Fruit fly (Drosophila melanogaster): ENCODE measurements around the gene CG10581.
A peak's percentile ranks its signal among the peaks of the same experiment; 100 is the strongest.

Gene CG10581

DNA sequence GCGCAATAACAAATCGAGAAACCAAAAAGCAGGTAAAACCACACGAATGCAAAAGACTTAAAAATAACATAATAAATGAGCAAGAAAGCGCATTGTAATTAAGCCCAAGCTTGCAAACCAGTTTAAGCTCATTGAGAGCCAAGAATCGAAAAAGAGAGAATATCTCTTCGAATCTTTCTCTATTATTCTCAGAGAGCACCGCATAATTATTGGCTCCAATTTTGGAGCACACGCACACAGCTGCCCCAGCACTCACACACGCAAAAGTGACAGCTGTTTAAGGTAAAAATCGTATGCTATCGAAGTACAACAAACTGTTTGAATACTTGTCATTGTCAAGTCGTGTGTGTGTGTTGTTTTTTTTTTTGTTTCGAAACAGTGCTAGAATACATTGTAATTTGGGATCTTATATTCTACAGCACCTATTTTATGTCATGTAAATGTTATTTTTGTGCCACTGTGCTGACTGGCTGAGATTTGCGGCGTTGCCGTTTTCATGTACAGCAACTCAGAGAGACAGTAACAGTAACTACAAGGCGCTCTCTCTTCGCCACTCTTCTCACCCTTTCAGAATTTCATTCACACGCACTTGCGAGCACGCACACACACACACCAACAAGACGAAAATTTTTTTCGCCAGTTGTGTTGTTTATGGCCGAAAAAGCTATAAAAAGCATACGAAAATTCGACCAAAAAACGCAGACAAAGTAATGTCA, 24.4 kb downstream of the CG10581 start (continued):
- TF ChIP-seq CG6163 (GFP tag; IDR thresholded peaks at IDR 0.05), result peak; percentile 91
- TF ChIP-seq CG7368 (GFP tag; optimal IDR thresholded peaks at IDR 0.05), result peak; percentile 60
- peak; percentile 80 for TF ChIP-seq CG31627 (GFP tag; optimal IDR thresholded peaks at IDR 0.05)
- peak; percentile 68 for TF ChIP-seq Lpt (GFP tag; optimal IDR thresholded peaks at IDR 0.05)
- no peak for TF ChIP-seq Hr38 (GFP tag; optimal IDR thresholded peaks at IDR 0.05)
- TF ChIP-seq fkh (GFP tag; optimal IDR thresholded peaks at IDR 0.05), result no peak
- peak; percentile 78 for TF ChIP-seq vri (GFP tag; optimal IDR thresholded peaks at IDR 0.05)
- TF ChIP-seq Gug (GFP tag; IDR thresholded peaks at IDR 0.05), result peak; percentile 61
- TF ChIP-seq CG8119 (GFP tag; IDR thresholded peaks at IDR 0.05), result peak; percentile 82; the same call in 2 of the 3 replicates
- no peak for TF ChIP-seq CG6854 (GFP tag; optimal IDR thresholded peaks at IDR 0.05)
- peak; percentile 69 for TF ChIP-seq Hr4 (GFP tag; optimal IDR thresholded peaks at IDR 0.05)
- peak; percentile 73 for TF ChIP-seq CG32006 (GFP tag; optimal IDR thresholded peaks at IDR 0.05)
- peak; percentile 62 for TF ChIP-seq CG11902 (GFP tag; optimal IDR thresholded peaks at IDR 0.05)
- peak; percentile 35 for TF ChIP-seq CG6808 (GFP tag; optimal IDR thresholded peaks at IDR 0.05)
- TF ChIP-seq dsx (GFP tag; optimal IDR thresholded peaks at IDR 0.05; ENCODE audit: poor library complexity, severe bottlenecking), result peak; percentile 76
- peak; percentile 81 for TF ChIP-seq cyc (GFP tag; optimal IDR thresholded peaks at IDR 0.05)
- peak; percentile 31 for TF ChIP-seq Ets96B (tag; optimal IDR thresholded peaks at IDR 0.05)
- TF ChIP-seq CG8319 (GFP tag; optimal IDR thresholded peaks at IDR 0.05), result peak; percentile 66
- peak; percentile 62 for TF ChIP-seq CG11762 (GFP tag; optimal IDR thresholded peaks at IDR 0.05; ENCODE audit: insufficient read depth)
- TF ChIP-seq CG9139 (GFP tag; optimal IDR thresholded peaks at IDR 0.05), result peak; percentile 26
- TF ChIP-seq CG10631 (GFP tag; optimal IDR thresholded peaks at IDR 0.05), result peak; percentile 78
- no peak for TF ChIP-seq CG3032 (tag; optimal IDR thresholded peaks at IDR 0.05)
- TF ChIP-seq CG6276 (GFP tag; optimal IDR thresholded peaks at IDR 0.05), result peak; percentile 68

DNA sequence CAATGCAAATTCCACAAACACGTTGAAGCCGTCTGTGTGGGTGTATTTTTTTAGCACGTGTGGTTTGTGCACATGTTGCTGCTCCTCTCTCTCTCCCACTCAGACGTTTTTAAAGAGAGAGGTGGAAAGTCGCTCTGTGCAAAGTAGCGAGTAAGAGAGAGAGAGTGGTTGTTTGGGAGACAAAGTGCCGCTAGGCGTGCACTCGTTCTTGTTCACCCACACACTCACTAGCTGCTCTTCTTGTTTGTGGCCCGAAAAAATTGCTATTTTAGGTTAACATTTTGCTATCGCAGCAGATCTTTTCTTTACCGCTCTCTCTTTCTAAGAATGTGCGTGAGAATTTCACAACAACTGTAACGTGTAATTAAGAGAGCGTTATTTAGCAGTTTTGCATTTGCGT, 25.1 kb downstream of the CG10581 start:
- peak; percentile 24; the same call in 1 of the 3 replicates for TF ChIP-seq eg (GFP tag; IDR thresholded peaks at IDR 0.05)
- TF ChIP-seq CG6163 (GFP tag; IDR thresholded peaks at IDR 0.05), result peak; percentile 39; the same call in 1 of the 3 replicates
- no peak for TF ChIP-seq CG6808 (GFP tag; optimal IDR thresholded peaks at IDR 0.05)
- peak; percentile 21 for TF ChIP-seq fd85E (GFP tag; optimal IDR thresholded peaks at IDR 0.05)
- no peak for TF ChIP-seq Eip93F (GFP tag; optimal IDR thresholded peaks at IDR 0.05)
- peak in 1 of 2 experiments; percentile 2 for TF ChIP-seq ss (GFP tag; optimal IDR thresholded peaks at IDR 0.05)

DNA sequence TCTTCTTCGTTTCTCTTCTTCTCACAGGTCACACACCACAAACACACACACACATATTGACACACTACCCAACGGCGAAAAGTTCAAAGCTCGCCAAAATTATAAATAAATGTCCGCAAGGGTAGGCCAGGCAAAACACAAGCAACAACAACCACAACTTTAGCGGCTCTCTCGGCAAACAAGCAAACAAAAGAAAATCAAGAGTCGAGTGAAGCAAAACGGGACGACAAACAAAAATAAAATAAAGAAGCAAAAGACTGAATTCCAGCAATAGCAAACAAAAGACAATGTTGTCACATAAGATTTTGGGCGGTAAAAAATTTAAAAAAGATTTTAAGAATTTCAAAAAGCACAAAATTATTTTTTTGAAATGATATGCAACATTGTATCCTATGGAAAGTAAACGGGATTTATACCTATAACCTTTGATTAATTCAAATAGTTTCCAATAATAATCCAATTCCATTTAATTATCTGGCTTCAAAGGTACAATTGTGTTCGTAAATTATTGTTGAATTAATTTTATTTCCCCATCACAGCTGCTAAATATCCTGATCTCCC, 25.7 kb downstream of the CG10581 start:
- TF ChIP-seq Met (GFP tag; optimal IDR thresholded peaks at IDR 0.05) (peak; percentile 8), CG9139 (GFP tag; optimal IDR thresholded peaks at IDR 0.05) (no peak), CG34406 (GFP tag; optimal IDR thresholded peaks at IDR 0.05) (peak; percentile 7), CG3919 (GFP tag; optimal IDR thresholded peaks at IDR 0.05) (no peak), CG10631 (GFP tag; optimal IDR thresholded peaks at IDR 0.05) (no peak), esn (GFP tag; optimal IDR thresholded peaks at IDR 0.05) (peak; percentile 19), CG6163 (GFP tag; IDR thresholded peaks at IDR 0.05) (no peak), CG10669 (GFP tag; optimal IDR thresholded peaks at IDR 0.05) (no peak), spab (GFP tag; optimal IDR thresholded peaks at IDR 0.05) (no peak), net (GFP tag; optimal IDR thresholded peaks at IDR 0.05) (no peak), Sox14 (GFP tag; optimal IDR thresholded peaks at IDR 0.05) (no peak), achi (GFP tag; optimal IDR thresholded peaks at IDR 0.05) (peak; percentile 18), svp (GFP tag) (no peak), fkh (GFP tag; optimal IDR thresholded peaks at IDR 0.05) (peak; percentile 63), Smox (GFP tag; optimal IDR thresholded peaks at IDR 0.05) (no peak), CG6854 (GFP tag; optimal IDR thresholded peaks at IDR 0.05) (no peak), Eip78C (GFP tag) (peak; percentile 77), Hr39 (GFP tag; optimal IDR thresholded peaks at IDR 0.05) (no peak), Eip75B (GFP tag; optimal IDR thresholded peaks at IDR 0.05) (no peak), Hr38 (GFP tag; optimal IDR thresholded peaks at IDR 0.05) (no peak), CG6792 (GFP tag; optimal IDR thresholded peaks at IDR 0.05) (no peak), Eip93F (GFP tag; optimal IDR thresholded peaks at IDR 0.05) (no peak), pdm3 (GFP tag; optimal IDR thresholded peaks at IDR 0.05) (peak; percentile 7), CG15336 (GFP tag; IDR thresholded peaks at IDR 0.05) (no peak), Sox102F (GFP tag; optimal IDR thresholded peaks at IDR 0.05) (peak; percentile 12), CG16779 (tag; optimal IDR thresholded peaks at IDR 0.05) (no peak), salr (GFP tag; optimal IDR thresholded peaks at IDR 0.05) (peak in 1 of 2 experiments; percentile 7)
